Worm (Caenorhabditis elegans) whole organism, late embryonic: ENCODE measurements around the gene col-36.

Experiments used
- F13H6.1 ChIP-seq: sonication (generic microtip); optimal IDR thresholded peaks from 2 replicates; lab custom pipeline; 2016; ENCODE audit warnings: missing genetic modification characterization, missing compliant biosample characterization
- K02D7.2 ChIP-seq: sonication (generic microtip); optimal IDR thresholded peaks from 2 replicates; lab custom pipeline; 2017; ENCODE audit warnings: mild to moderate bottlenecking, missing genetic modification characterization, missing compliant biosample characterization
- K09A11.1 ChIP-seq: sonication (generic microtip); optimal IDR thresholded peaks from 2 replicates; lab custom pipeline; 2017; ENCODE audit warnings: antibody characterized with exemption, mild to moderate bottlenecking, missing genetic modification characterization, missing compliant biosample characterization; ENCODE audit not compliant: insufficient read depth
- ahr-1 ChIP-seq: sonication (generic microtip); optimal IDR thresholded peaks from 2 replicates; lab custom pipeline; 2016; ENCODE audit warnings: missing genetic modification characterization, missing compliant biosample characterization
- ceh-18 ChIP-seq: sonication (generic microtip); optimal IDR thresholded peaks from 2 replicates; lab custom pipeline; 2016; ENCODE audit warnings: missing genetic modification characterization, missing compliant biosample characterization
- ceh-31 ChIP-seq: sonication (generic microtip); optimal IDR thresholded peaks from 2 replicates; lab custom pipeline; 2016; ENCODE audit warnings: missing genetic modification characterization, missing compliant biosample characterization
- ceh-34 ChIP-seq: sonication (generic microtip); optimal IDR thresholded peaks from 2 replicates; lab custom pipeline; 2016; ENCODE audit warnings: mild to moderate bottlenecking, missing genetic modification characterization, missing compliant biosample characterization
- ceh-45 ChIP-seq: fragments of 200-800 bp; sonication (Bioruptor generic); IDR thresholded peaks from 2 replicates; pipeline ENCODE4 v1.3.6; 2022; ENCODE audit warnings: missing genetic modification reagents, missing genetic modification characterization, missing compliant biosample characterization
- ceh-6 ChIP-seq: fragments of 200-800 bp; sonication (Bioruptor generic); optimal IDR thresholded peaks from 2 replicates; lab custom pipeline; 2018; ENCODE audit warnings: mild to moderate bottlenecking, missing genetic modification characterization, missing compliant biosample characterization
- elt-2 ChIP-seq: sonication (generic microtip); optimal IDR thresholded peaks from 2 replicates; lab custom pipeline; 2016; ENCODE audit warnings: missing genetic modification reagents, missing genetic modification characterization, missing compliant biosample characterization
- eyg-1 ChIP-seq: sonication (generic microtip); optimal IDR thresholded peaks from 2 replicates; lab custom pipeline; 2016; ENCODE audit warnings: missing genotype, missing genetic modification characterization, missing compliant biosample characterization
- fkh-6 ChIP-seq: sonication (generic microtip); optimal IDR thresholded peaks from 2 replicates; lab custom pipeline; 2016; ENCODE audit warnings: missing genetic modification characterization, missing compliant biosample characterization
- gmeb-2 ChIP-seq: sonication (generic microtip); optimal IDR thresholded peaks from 2 replicates; lab custom pipeline; 2016; ENCODE audit warnings: missing genetic modification characterization, inconsistent platforms, missing compliant biosample characterization
- hlh-13 ChIP-seq: fragments of 200-800 bp; sonication (Bioruptor generic); optimal IDR thresholded peaks from 2 replicates; lab custom pipeline; 2018; ENCODE audit warnings: mild to moderate bottlenecking, missing genetic modification characterization, missing compliant biosample characterization
- hlh-15 ChIP-seq: sonication (generic microtip); optimal IDR thresholded peaks from 2 replicates; lab custom pipeline; 2016; ENCODE audit warnings: missing genetic modification characterization, missing compliant biosample characterization
- hlh-30 ChIP-seq: sonication (generic microtip); optimal IDR thresholded peaks from 2 replicates; lab custom pipeline; 2017; ENCODE audit warnings: antibody characterized with exemption, missing genetic modification characterization, missing compliant biosample characterization; ENCODE audit not compliant: insufficient read depth
- hlh-6 ChIP-seq: sonication (generic microtip); optimal IDR thresholded peaks from 2 replicates; lab custom pipeline; 2016; ENCODE audit warnings: missing genotype, missing genetic modification characterization, missing compliant biosample characterization
- lim-6 ChIP-seq: sonication (generic microtip); optimal IDR thresholded peaks from 2 replicates; lab custom pipeline; 2016; ENCODE audit warnings: missing genetic modification characterization, missing compliant biosample characterization
- lin-11 ChIP-seq: fragments of 200-800 bp; sonication (Bioruptor generic); optimal IDR thresholded peaks from 2 replicates; lab custom pipeline; 2018; ENCODE audit warnings: mild to moderate bottlenecking, missing genetic modification characterization, missing compliant biosample characterization
- madf-2 ChIP-seq: sonication (generic microtip); optimal IDR thresholded peaks from 2 replicates; lab custom pipeline; 2017; ENCODE audit warnings: missing genetic modification characterization, missing compliant biosample characterization
- mec-3 ChIP-seq: sonication (generic microtip); optimal IDR thresholded peaks from 2 replicates; lab custom pipeline; 2016; ENCODE audit warnings: borderline replicate concordance, missing genetic modification characterization, missing compliant biosample characterization
- npax-4 ChIP-seq: sonication (generic microtip); optimal IDR thresholded peaks from 2 replicates; lab custom pipeline; 2016; ENCODE audit warnings: missing genetic modification characterization, missing compliant biosample characterization
- pax-1 ChIP-seq: fragments of 150-350 bp; optimal IDR thresholded peaks from 2 replicates; lab custom pipeline; 2014; ENCODE audit warnings: missing biosample characterization, missing genetic modification characterization
- pha-2 ChIP-seq: sonication (generic microtip); optimal IDR thresholded peaks from 2 replicates; lab custom pipeline; 2017; ENCODE audit warnings: mild to moderate bottlenecking, missing genetic modification characterization, missing compliant biosample characterization
- pha-4 ChIP-seq: fragments of 150-350 bp; optimal IDR thresholded peaks from 2 replicates; lab custom pipeline; 2018; ENCODE audit warnings: missing biosample characterization, missing genetic modification reagents, missing genetic modification characterization
- ref-2 ChIP-seq: sonication (generic microtip); optimal IDR thresholded peaks from 2 replicates; lab custom pipeline; 2016; ENCODE audit warnings: missing genetic modification characterization, missing compliant biosample characterization
- sdc-2 ChIP-seq: sonication (generic microtip); optimal IDR thresholded peaks from 2 replicates; lab custom pipeline; 2016; ENCODE audit warnings: missing genotype, missing genetic modification characterization, missing compliant biosample characterization
- sox-2 ChIP-seq: fragments of 200-800 bp; sonication (Bioruptor generic); IDR thresholded peaks from 2 replicates; pipeline ENCODE4 v1.3.6; 2022; ENCODE audit warnings: missing genetic modification reagents, missing genetic modification characterization, missing compliant biosample characterization
- sox-4 ChIP-seq: sonication (generic microtip); optimal IDR thresholded peaks from 2 replicates; lab custom pipeline; 2017; ENCODE audit warnings: mild to moderate bottlenecking, missing genetic modification characterization, inconsistent platforms, missing compliant biosample characterization
- tbx-7 ChIP-seq: sonication (generic microtip); optimal IDR thresholded peaks from 2 replicates; lab custom pipeline; 2016; ENCODE audit warnings: missing genotype, missing genetic modification characterization, missing compliant biosample characterization
- unc-3 ChIP-seq, 2 experiments: fragments of 200-800 bp in 1 of 2; sonication (Bioruptor generic) in 1 of 2; sonication (generic microtip) in 1 of 2; conservative IDR thresholded peaks in 1 of 2; optimal IDR thresholded peaks in 1 of 2; 2 replicates each; pipeline versions ENCODE4 v1.3.6 to Lab custom; 2016 to 2022; ENCODE audit warnings: missing compliant biosample characterization in 2 of 2, missing genetic modification characterization in 2 of 2, missing genetic modification reagents in 1 of 2
- unc-42 ChIP-seq: sonication (generic microtip); optimal IDR thresholded peaks from 2 replicates; lab custom pipeline; 2016; ENCODE audit warnings: missing genotype, missing genetic modification characterization, missing compliant biosample characterization
- unc-86 ChIP-seq: sonication (generic microtip); optimal IDR thresholded peaks from 2 replicates; lab custom pipeline; 2016; ENCODE audit warnings: missing genetic modification characterization, missing compliant biosample characterization

Gene col-36

ce11 chrII:7200051-7200599 lies 31.5 kb upstream of the col-36 start, which contains the start of gene pcrg-1 (continued):
- peak; percentile 89 for TF ChIP-seq F13H6.1
- peak; percentile 83 for TF ChIP-seq ahr-1 (tag; lab: Kevin White, UChicago)
- TF ChIP-seq K09A11.1 (tag; lab: Kevin White, UChicago): peak; percentile 43
- peak; percentile 90 for TF ChIP-seq unc-3 (GFP tag; conservative IDR thresholded peaks at IDR 0.05; lab: Robert Waterston, UW)
- peak; percentile 66 for TF ChIP-seq unc-3 (tag; optimal IDR thresholded peaks at IDR 0.05; lab: Kevin White, UChicago)
- peak; percentile 91 for TF ChIP-seq hlh-6 (tag; lab: Kevin White, UChicago)
- peak; percentile 71 for TF ChIP-seq tbx-7 (tag; lab: Kevin White, UChicago)
- no peak for TF ChIP-seq pha-4 (tag; lab: Kevin White, UChicago)
- peak; percentile 92 for TF ChIP-seq hlh-13 (GFP tag; lab: Kevin White, UChicago)
- TF ChIP-seq mec-3 (tag; lab: Kevin White, UChicago): peak; percentile 39
- TF ChIP-seq sox-4 (tag; lab: Kevin White, UChicago): peak; percentile 85
- TF ChIP-seq lin-11 (tag; lab: Kevin White, UChicago): peak; percentile 77
- TF ChIP-seq K02D7.2 (tag; lab: Kevin White, UChicago): peak; percentile 74
- TF ChIP-seq fkh-6 (tag; lab: Kevin White, UChicago): peak; percentile 86
- TF ChIP-seq ceh-45 (GFP tag; lab: Robert Waterston, UW): peak; percentile 84
- peak; percentile 71 for TF ChIP-seq hlh-15
- TF ChIP-seq pha-2: peak; percentile 78
- peak; percentile 80 for TF ChIP-seq eyg-1 (tag; lab: Kevin White, UChicago)
- TF ChIP-seq sox-2: peak; percentile 87
- TF ChIP-seq pax-1 (tag; lab: Kevin White, UChicago): no peak

- TF ChIP-seq unc-42 (tag; lab: Kevin White, UChicago): no peak
- no peak for TF ChIP-seq pha-2
- no peak for TF ChIP-seq npax-4
- no peak for TF ChIP-seq ceh-31 (tag; lab: Kevin White, UChicago)
- TF ChIP-seq hlh-13 (GFP tag; lab: Kevin White, UChicago): no peak
- TF ChIP-seq lim-6 (tag; lab: Kevin White, UChicago): no peak
- TF ChIP-seq, all 69 proteins: peak for 0
These were observed 30.7 kb upstream of the col-36 start, which contains the start of gene E04F6.6 for ce11 chrII:7199308-7199707. Gene E04F6.6, minus strand, starts transcription at chrII:7199565.

- TF ChIP-seq hlh-6 (tag; lab: Kevin White, UChicago) (no peak), unc-3 (GFP tag; conservative IDR thresholded peaks at IDR 0.05; lab: Robert Waterston, UW) (no peak), unc-3 (tag; optimal IDR thresholded peaks at IDR 0.05; lab: Kevin White, UChicago) (no peak), unc-86 (tag; lab: Kevin White, UChicago) (no peak), tbx-7 (tag; lab: Kevin White, UChicago) (no peak), npax-4 (no peak), madf-2 (tag; lab: Kevin White, UChicago) (no peak), ceh-6 (GFP tag; lab: Kevin White, UChicago) (no peak), ref-2 (tag; lab: Kevin White, UChicago) (no peak), gmeb-2 (no peak), ceh-18 (tag; lab: Kevin White, UChicago) (no peak), hlh-30 (tag; lab: Kevin White, UChicago) (no peak), pax-1 (tag; lab: Kevin White, UChicago) (no peak), sdc-2 (tag; lab: Kevin White, UChicago) (no peak), ceh-34 (no peak)
- TF ChIP-seq, all 69 proteins: peak for 0
These were observed 28.8 kb upstream of the col-36 start for ce11 chrII:7197434-7197833.

- TF ChIP-seq elt-2: peak; percentile 16
- TF ChIP-seq pha-2: no peak
These were observed 27.4 kb upstream of the col-36 start, which contains the start of gene maoc-1 for ce11 chrII:7196040-7196439. Gene maoc-1, plus strand, starts transcription at chrII:7196276.
